Worm (Caenorhabditis elegans) whole organism, L4/young adult: ENCODE measurements around the gene dop-5.

Experiments used
- W03F9.2 ChIP-seq: fragments of 150-350 bp; optimal IDR thresholded peaks from 2 replicates; lab custom pipeline; 2014; ENCODE audit warnings: missing biosample characterization, missing genetic modification characterization
- dao-5 ChIP-seq: sonication (generic microtip); optimal IDR thresholded peaks from 2 replicates; lab custom pipeline; 2016; ENCODE audit warnings: missing genotype, missing genetic modification characterization, moderate library complexity, missing compliant biosample characterization
- him-1 ChIP-seq: sonication (generic microtip); optimal IDR thresholded peaks from 2 replicates; lab custom pipeline; 2016; ENCODE audit warnings: missing genotype, missing genetic modification reagents, missing genetic modification characterization, missing compliant biosample characterization

ce11 chrV:11341130-11341675, 24.8 kb downstream of the dop-5 start:
- no peak for TF ChIP-seq him-1
- no peak for TF ChIP-seq dao-5 (tag; lab: Kevin White, UChicago)
- TF ChIP-seq W03F9.2 = no peak
